Worm (Caenorhabditis elegans): ENCODE data around the gene mcd-1.
A peak's percentile ranks its signal among the peaks of the same experiment; 100 is the strongest.

Gene mcd-1

DNA sequence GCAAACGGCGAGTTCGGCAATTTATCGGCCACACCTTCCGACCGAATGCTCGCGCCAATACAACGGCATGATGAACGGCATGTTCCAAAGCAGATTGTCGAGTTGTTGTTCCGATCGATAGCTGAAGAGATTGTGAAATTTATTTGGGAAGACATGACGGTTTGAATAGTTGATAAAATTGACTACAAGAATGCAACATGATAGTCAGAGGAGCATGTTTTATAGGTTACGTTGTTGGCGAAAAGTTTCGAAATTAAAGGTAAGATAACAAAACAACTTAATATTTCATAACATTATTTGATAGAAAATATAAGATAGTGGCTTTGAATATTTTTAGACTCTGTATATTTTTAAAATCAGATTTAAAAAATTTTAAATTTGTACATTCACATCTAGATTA lies 57.2 kb downstream of the mcd-1 start:
- no peak for TF ChIP-seq nhr-67 (tag; optimal IDR thresholded peaks at IDR 0.05)
- peak; percentile 53 for TF ChIP-seq elt-2 (tag; optimal IDR thresholded peaks at IDR 0.05)

Data from whole organism, L3 larva.